Fruit fly (Drosophila melanogaster) whole organism, embryonic: ENCODE measurements around the gene Pgd.

Source experiments
- CG10321 ChIP-seq: fragments of 200-800 bp; sonication (Bioruptor generic); IDR thresholded peaks from 2 replicates; pipeline ENCODE4 v1.3.6; 2022; ENCODE audit warnings: missing biosample characterization, missing genetic modification characterization
- CG12299 ChIP-seq: fragments of 200-800 bp; sonication (Bioruptor generic); optimal IDR thresholded peaks from 2 replicates; lab custom pipeline; 2018; ENCODE audit warnings: missing biosample characterization, mild to moderate bottlenecking, missing genetic modification characterization
- Deaf1 ChIP-seq: fragments of 200-800 bp; optimal IDR thresholded peaks from 3 replicates; lab custom pipeline; 2019; ENCODE audit warnings: missing biosample characterization, mild to moderate bottlenecking, missing genetic modification characterization, moderate library complexity
- ERR ChIP-seq: fragments of 200-800 bp; sonication (Bioruptor generic); optimal IDR thresholded peaks from 2 replicates; lab custom pipeline; 2016; ENCODE audit warnings: missing biosample characterization, missing genetic modification characterization
- HLHmδ ChIP-seq: fragments of 200-800 bp; sonication (Bioruptor generic); optimal IDR thresholded peaks from 2 replicates; lab custom pipeline; 2018; ENCODE audit warnings: missing biosample characterization, mild to moderate bottlenecking, missing genetic modification characterization, moderate library complexity
- Jarid2 ChIP-seq: fragments of 200-800 bp; sonication (Bioruptor generic); optimal IDR thresholded peaks from 3 replicates; lab custom pipeline; 2017; ENCODE audit warnings: mild to moderate bottlenecking, missing biosample characterization, missing genetic modification reagents, missing genetic modification characterization
- Nf-YC ChIP-seq: fragments of 200-800 bp; optimal IDR thresholded peaks from 3 replicates; lab custom pipeline; 2019; ENCODE audit warnings: missing biosample characterization, mild to moderate bottlenecking, missing genetic modification characterization, moderate library complexity
- Xbp1 ChIP-seq: fragments of 200-800 bp; sonication (Bioruptor generic); optimal IDR thresholded peaks from 3 replicates; lab custom pipeline; 2016; ENCODE audit warnings: missing biosample characterization, mild to moderate bottlenecking, missing genetic modification characterization
- peb ChIP-seq: fragments of 200-800 bp; sonication (Bioruptor generic); IDR thresholded peaks from 2 replicates; pipeline ENCODE4 v1.3.6; 2022; ENCODE audit warnings: missing biosample characterization, missing genetic modification characterization
- pum ChIP-seq: fragments of 200-800 bp; sonication (Bioruptor generic); optimal IDR thresholded peaks from 2 replicates; lab custom pipeline; 2016; ENCODE audit warnings: missing biosample characterization, missing genetic modification characterization
- stwl ChIP-seq: fragments of 200-800 bp; sonication (Bioruptor generic); optimal IDR thresholded peaks from 3 replicates; lab custom pipeline; 2018; ENCODE audit warnings: missing biosample characterization, mild to moderate bottlenecking, missing genetic modification characterization, moderate library complexity
- vvl ChIP-seq: fragments of 200-800 bp; sonication (Bioruptor generic); IDR thresholded peaks from 2 replicates; pipeline ENCODE4 v1.3.6; 2022; ENCODE audit warnings: missing biosample characterization, missing genetic modification characterization

dm6 chrX:2175956-2176469, 31.1 kb downstream of the Pgd start, which contains the start of gene Cyp4d2:
- TF ChIP-seq Nf-YC (tag; lab: Kevin White, UChicago) (no peak), Deaf1 (tag; lab: Kevin White, UChicago) (no peak), CG12299 (tag; lab: Kevin White, UChicago) (no peak), peb (GFP tag; lab: Robert Waterston, UW) (no peak), Jarid2 (no peak), stwl (tag; lab: Kevin White, UChicago) (no peak), ERR (GFP tag; lab: Kevin White, UChicago) (no peak), HLHmδ (GFP tag; lab: Kevin White, UChicago) (no peak), pum (GFP tag; lab: Kevin White, UChicago) (no peak), CG10321 (GFP tag; lab: Robert Waterston, UW) (no peak), vvl (no peak), Xbp1 (GFP tag; lab: Kevin White, UChicago) (no peak)
